Worm (Caenorhabditis elegans): ENCODE data around the gene F44B9.5.

DNA sequence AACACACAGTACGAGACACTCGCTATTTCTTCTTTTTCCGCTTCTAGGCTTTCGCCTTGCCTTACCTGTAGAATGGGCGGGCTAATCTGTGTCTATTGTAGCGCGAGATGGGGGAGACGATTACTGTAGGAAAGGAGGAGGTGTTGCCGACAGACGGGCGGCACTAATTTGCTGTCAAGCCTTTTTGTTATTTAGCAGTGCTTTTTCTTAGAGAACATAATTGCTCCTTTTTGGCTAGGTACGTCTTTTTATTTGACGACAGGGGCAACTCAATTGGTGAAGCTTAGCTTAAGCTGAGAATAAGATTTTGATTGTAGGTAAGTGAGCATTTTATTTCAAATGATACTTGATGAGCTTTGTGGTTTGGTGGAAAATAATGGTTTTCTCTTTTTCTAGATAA is 47.3 kb upstream of the F44B9.5 start:
- TF ChIP-seq dpl-1 (GFP tag; optimal IDR thresholded peaks at IDR 0.05): no peak
- TF ChIP-seq cebp-1 (GFP tag; IDR thresholded peaks at IDR 0.05): no peak
- no peak for TF ChIP-seq cebp-1 (tag; optimal IDR thresholded peaks at IDR 0.05)
- TF ChIP-seq ama-1 (optimal IDR thresholded peaks at IDR 0.05): no peak
- TF ChIP-seq ama-1 (GFP tag; optimal IDR thresholded peaks at IDR 0.05): no peak
- TF ChIP-seq F49E8.2 (tag; optimal IDR thresholded peaks at IDR 0.05; ENCODE audit: insufficient read depth): no peak
- no peak for TF ChIP-seq D2030.7 (GFP tag; IDR thresholded peaks at IDR 0.05)
- TF ChIP-seq ets-4 (GFP tag; optimal IDR thresholded peaks at IDR 0.05): no peak
- no peak for TF ChIP-seq pha-4 (tag; optimal IDR thresholded peaks at IDR 0.05)
- TF ChIP-seq ztf-25 (GFP tag; IDR thresholded peaks at IDR 0.05): no peak
- TF ChIP-seq K11D2.4 (GFP tag; IDR thresholded peaks at IDR 0.05): no peak
- no peak for TF ChIP-seq B0035.1 (tag; optimal IDR thresholded peaks at IDR 0.05)
- TF ChIP-seq lin-35 (GFP tag; optimal IDR thresholded peaks at IDR 0.05): no peak
- TF ChIP-seq dox-1 (GFP tag; IDR thresholded peaks at IDR 0.05): no peak
- no peak for TF ChIP-seq aptf-3 (GFP tag; IDR thresholded peaks at IDR 0.05)
